Fruit fly (Drosophila melanogaster) whole organism, pupa: ENCODE data around the gene CG14109.

Experiments used
- CG10348 ChIP-seq: fragments of 200-800 bp; sonication (Bioruptor generic); IDR thresholded peaks from 2 replicates; pipeline ENCODE4 v1.3.6; 2022; ENCODE audit warnings: missing biosample characterization, missing genetic modification characterization
- CG12605 ChIP-seq: fragments of 200-800 bp; sonication (Bioruptor generic); IDR thresholded peaks from 2 replicates; pipeline ENCODE4 v1.3.6; 2022; ENCODE audit warnings: missing biosample characterization, missing genetic modification characterization
- CG13204 ChIP-seq: fragments of 200-800 bp; sonication (Bioruptor generic); optimal IDR thresholded peaks from 2 replicates; lab custom pipeline; 2018; ENCODE audit warnings: missing biosample characterization, mild to moderate bottlenecking, missing genetic modification characterization, moderate library complexity
- CG14655 ChIP-seq: fragments of 200-800 bp; sonication (Bioruptor generic); optimal IDR thresholded peaks from 3 replicates; lab custom pipeline; 2017; ENCODE audit warnings: mild to moderate bottlenecking, missing biosample characterization, missing genetic modification reagents, missing genetic modification characterization
- CG15710 ChIP-seq: fragments of 200-800 bp; sonication (Bioruptor generic); optimal IDR thresholded peaks from 2 replicates; lab custom pipeline; 2018; ENCODE audit warnings: missing biosample characterization, mild to moderate bottlenecking, missing genetic modification characterization, moderate library complexity
- CG17806 ChIP-seq: fragments of 200-800 bp; sonication (Bioruptor generic); optimal IDR thresholded peaks from 2 replicates; lab custom pipeline; 2018; ENCODE audit warnings: missing biosample characterization, mild to moderate bottlenecking, missing genetic modification characterization, moderate library complexity
- CG32121 ChIP-seq: fragments of 200-800 bp; sonication (Bioruptor generic); IDR thresholded peaks from 2 replicates; pipeline ENCODE4 v1.3.6; 2022; ENCODE audit warnings: missing biosample characterization, missing genetic modification characterization
- CG34367 ChIP-seq: fragments of 200-800 bp; sonication (Bioruptor generic); optimal IDR thresholded peaks from 2 replicates; lab custom pipeline; 2018; ENCODE audit warnings: missing biosample characterization, mild to moderate bottlenecking, missing genetic modification characterization
- CG4496 ChIP-seq: fragments of 200-800 bp; sonication (Bioruptor generic); IDR thresholded peaks from 3 replicates; pipeline ENCODE4 v1.3.6; 2022; ENCODE audit warnings: missing biosample characterization, missing genetic modification characterization
- CG8159 ChIP-seq: fragments of 200-800 bp; sonication (Bioruptor generic); optimal IDR thresholded peaks from 3 replicates; lab custom pipeline; 2018; ENCODE audit warnings: missing biosample characterization, mild to moderate bottlenecking, missing genetic modification characterization, moderate library complexity
- CG8301 ChIP-seq: fragments of 200-800 bp; sonication (Bioruptor generic); optimal IDR thresholded peaks from 2 replicates; lab custom pipeline; 2018; ENCODE audit warnings: missing biosample characterization, mild to moderate bottlenecking, missing genetic modification characterization
- CG9948 ChIP-seq: fragments of 200-800 bp; sonication (Bioruptor generic); optimal IDR thresholded peaks from 2 replicates; lab custom pipeline; 2018; ENCODE audit warnings: missing biosample characterization, mild to moderate bottlenecking, missing genetic modification characterization, moderate library complexity
- D1 ChIP-seq: fragments of 200-800 bp; sonication (Bioruptor generic); optimal IDR thresholded peaks from 2 replicates; lab custom pipeline; 2018; ENCODE audit warnings: missing biosample characterization, mild to moderate bottlenecking, missing genetic modification characterization, moderate library complexity
- EcR ChIP-seq: fragments of 200-800 bp; sonication (Bioruptor generic); optimal IDR thresholded peaks from 3 replicates; lab custom pipeline; 2019; ENCODE audit warnings: missing biosample characterization, missing genetic modification characterization, mild to moderate bottlenecking, moderate library complexity, missing genetic modification reagents
- Ets98B ChIP-seq: fragments of 200-800 bp; sonication (Bioruptor generic); IDR thresholded peaks from 2 replicates; pipeline ENCODE4 v1.3.6; 2022; ENCODE audit warnings: missing biosample characterization, missing genetic modification characterization
- Pif1A ChIP-seq: fragments of 200-800 bp; sonication (Bioruptor generic); optimal IDR thresholded peaks from 3 replicates; lab custom pipeline; 2016; ENCODE audit warnings: missing biosample characterization, missing genetic modification characterization
- Pif1B ChIP-seq: fragments of 200-800 bp; sonication (Bioruptor generic); optimal IDR thresholded peaks from 3 replicates; lab custom pipeline; 2016; ENCODE audit warnings: missing biosample characterization, missing genetic modification characterization
- Snoo ChIP-seq: fragments of 200-800 bp; sonication (Bioruptor generic); optimal IDR thresholded peaks from 3 replicates; lab custom pipeline; 2017; ENCODE audit warnings: missing biosample characterization, mild to moderate bottlenecking, missing genetic modification characterization, inconsistent platforms
- fd96Ca ChIP-seq: fragments of 200-800 bp; sonication (Bioruptor generic); IDR thresholded peaks from 3 replicates; pipeline ENCODE4 v1.3.6; 2022; ENCODE audit warnings: missing biosample characterization, missing genetic modification characterization
- gl ChIP-seq: fragments of 200-800 bp; sonication (Bioruptor generic); optimal IDR thresholded peaks from 2 replicates; lab custom pipeline; 2018; ENCODE audit warnings: missing biosample characterization, mild to moderate bottlenecking, missing genetic modification characterization
- rn ChIP-seq: fragments of 200-800 bp; sonication (Bioruptor generic); IDR thresholded peaks from 2 replicates; pipeline ENCODE4 v1.3.6; 2022; ENCODE audit warnings: missing biosample characterization, missing genetic modification characterization

Gene CG14109

dm6 chr3L:13450177-13450793 is 9.6 kb downstream of the CG14109 start, which contains the start of the genes JMJD7 and CG10738:
JMJD7 (minus strand) TSS chr3L:13450283.
CG10738 (plus strand) TSS chr3L:13450770.
- TF ChIP-seq gl (tag; lab: Kevin White, UChicago) (no peak), Pif1A (GFP tag; lab: Kevin White, UChicago) (peak; percentile 80), CG17806 (tag; lab: Kevin White, UChicago) (peak; percentile 28), fd96Ca (peak; percentile 72; the same call in 2 of the 3 replicates), CG12605 (GFP tag; lab: Robert Waterston, UW) (peak; percentile 79), Snoo (tag; lab: Kevin White, UChicago) (peak; percentile 1), rn (GFP tag; lab: Robert Waterston, UW) (peak; percentile 52), CG10348 (GFP tag; lab: Robert Waterston, UW) (no peak), CG34367 (tag; lab: Kevin White, UChicago) (no peak), EcR (no peak), Ets98B (GFP tag; lab: Robert Waterston, UW) (peak; percentile 81), CG32121 (peak; percentile 54), CG14655 (GFP tag; lab: Kevin White, UChicago) (peak; percentile 60), CG15710 (peak; percentile 18), CG8159 (tag; lab: Kevin White, UChicago) (peak; percentile 99), CG13204 (no peak), CG8301 (peak; percentile 57), Pif1B (GFP tag; lab: Kevin White, UChicago) (peak; percentile 62), CG9948 (tag; lab: Kevin White, UChicago) (peak; percentile 5), D1 (tag; lab: Kevin White, UChicago) (peak; percentile 22), CG4496 (GFP tag; lab: Robert Waterston, UW) (peak; percentile 85)

- TF ChIP-seq D1 (tag; lab: Kevin White, UChicago) (no peak), CG15710 (no peak), CG13204 (no peak), CG8159 (tag; lab: Kevin White, UChicago) (peak; percentile 9), Snoo (tag; lab: Kevin White, UChicago) (peak; percentile 13), CG10348 (GFP tag; lab: Robert Waterston, UW) (no peak), CG12605 (GFP tag; lab: Robert Waterston, UW) (no peak), rn (GFP tag; lab: Robert Waterston, UW) (no peak), CG17806 (tag; lab: Kevin White, UChicago) (no peak), EcR (no peak), fd96Ca (no peak), CG9948 (tag; lab: Kevin White, UChicago) (no peak), CG8301 (peak; percentile 44), Pif1B (GFP tag; lab: Kevin White, UChicago) (no peak), CG34367 (tag; lab: Kevin White, UChicago) (no peak), Ets98B (GFP tag; lab: Robert Waterston, UW) (no peak), Pif1A (GFP tag; lab: Kevin White, UChicago) (no peak), CG32121 (peak; percentile 66), CG4496 (GFP tag; lab: Robert Waterston, UW) (no peak), CG14655 (GFP tag; lab: Kevin White, UChicago) (peak; percentile 31), gl (tag; lab: Kevin White, UChicago) (no peak)
Measured at dm6 chr3L:13451562-13451961, 10.9 kb downstream of the CG14109 start.

- TF ChIP-seq CG34367 (tag; lab: Kevin White, UChicago): no peak
- TF ChIP-seq CG14655 (GFP tag; lab: Kevin White, UChicago): peak; percentile 14
- no peak for TF ChIP-seq CG13204
- TF ChIP-seq Pif1A (GFP tag; lab: Kevin White, UChicago): no peak
- TF ChIP-seq CG8159 (tag; lab: Kevin White, UChicago): no peak
- 0 out of 3 replicates have a peak, but pooled peaks have one; percentile 44 for TF ChIP-seq CG4496 (GFP tag; lab: Robert Waterston, UW)
- TF ChIP-seq fd96Ca: peak; percentile 64; the same call in 2 of the 3 replicates
- TF ChIP-seq CG10348 (GFP tag; lab: Robert Waterston, UW): no peak
- no peak for TF ChIP-seq CG15710
- TF ChIP-seq rn (GFP tag; lab: Robert Waterston, UW): 0 out of 2 replicates have a peak, but pooled peaks have one; percentile 13
- TF ChIP-seq CG12605 (GFP tag; lab: Robert Waterston, UW): no peak
- peak; percentile 74 for TF ChIP-seq CG32121
- peak; percentile 33; the same call in 1 of the 2 replicates for TF ChIP-seq Ets98B (GFP tag; lab: Robert Waterston, UW)
- no peak for TF ChIP-seq Snoo (tag; lab: Kevin White, UChicago)
- no peak for TF ChIP-seq CG17806 (tag; lab: Kevin White, UChicago)
- no peak for TF ChIP-seq CG9948 (tag; lab: Kevin White, UChicago)
- no peak for TF ChIP-seq gl (tag; lab: Kevin White, UChicago)
- TF ChIP-seq D1 (tag; lab: Kevin White, UChicago): no peak
- no peak for TF ChIP-seq Pif1B (GFP tag; lab: Kevin White, UChicago)
- no peak for TF ChIP-seq CG8301
- TF ChIP-seq EcR: no peak
Measured at dm6 chr3L:13452281-13452680, 11.6 kb downstream of the CG14109 start.

dm6 chr3L:13454755-13455154 is 14.0 kb downstream of the CG14109 start:
- TF ChIP-seq fd96Ca: no peak
- TF ChIP-seq EcR: no peak
- TF ChIP-seq CG13204: no peak
- TF ChIP-seq gl (tag; lab: Kevin White, UChicago): no peak
- TF ChIP-seq D1 (tag; lab: Kevin White, UChicago): no peak
- TF ChIP-seq CG14655 (GFP tag; lab: Kevin White, UChicago): no peak
- no peak for TF ChIP-seq CG32121
- no peak for TF ChIP-seq rn (GFP tag; lab: Robert Waterston, UW)
- TF ChIP-seq Pif1A (GFP tag; lab: Kevin White, UChicago): no peak
- TF ChIP-seq CG17806 (tag; lab: Kevin White, UChicago): no peak
- TF ChIP-seq CG4496 (GFP tag; lab: Robert Waterston, UW): no peak
- TF ChIP-seq CG12605 (GFP tag; lab: Robert Waterston, UW): no peak

- no peak for TF ChIP-seq CG8301
- TF ChIP-seq Pif1B (GFP tag; lab: Kevin White, UChicago): no peak
- no peak for TF ChIP-seq gl (tag; lab: Kevin White, UChicago)
- TF ChIP-seq, all 21 proteins: peak for 0
Measured at dm6 chr3L:13457133-13457532, 16.4 kb downstream of the CG14109 start, which contains the start of gene CG10116. CG10116 (minus strand) TSS chr3L:13457238.
